Worm (Caenorhabditis elegans) whole organism, early embryonic: ENCODE measurements around the gene clec-205.

ENCODE experiments used
- B0310.2 ChIP-seq: sonication (generic microtip); optimal IDR thresholded peaks from 2 replicates; lab custom pipeline; 2016; ENCODE audit warnings: mild to moderate bottlenecking, missing genetic modification characterization, missing compliant biosample characterization
- ama-1 ChIP-seq: fragments of 150-350 bp; optimal IDR thresholded peaks from 2 replicates; lab custom pipeline; 2014
- flt-1 ChIP-seq: fragments of 200-800 bp; sonication (Bioruptor generic); IDR thresholded peaks from 2 replicates; pipeline ENCODE4 v1.3.6; 2022; ENCODE audit warnings: missing genetic modification characterization, missing compliant biosample characterization
- tbx-11 ChIP-seq: fragments of 200-800 bp; sonication (Bioruptor generic); IDR thresholded peaks from 2 replicates; pipeline ENCODE4 v1.3.6; 2022; ENCODE audit warnings: missing genetic modification characterization, missing compliant biosample characterization
- tbx-37 ChIP-seq: fragments of 200-800 bp; sonication (Bioruptor generic); conservative IDR thresholded peaks from 2 replicates; pipeline ENCODE4 v1.3.6; 2022; ENCODE audit warnings: missing genetic modification reagents, missing genetic modification characterization, missing compliant biosample characterization

- TF ChIP-seq tbx-11 (GFP tag; lab: Robert Waterston, UW) (no peak), flt-1 (GFP tag; lab: Robert Waterston, UW) (no peak), ama-1 (lab: Kevin White, UChicago) (no peak), B0310.2 (no peak), tbx-37 (GFP tag; lab: Robert Waterston, UW) (no peak)
Observed at ce11 chrV:1751449-1751848, 9.2 kb upstream of the clec-205 start, which contains the start of gene srh-199.
